Worm (Caenorhabditis elegans) whole organism, L1 larva: Measurements from ENCODE around the gene C24D10.4.
"Not testable (repeated sequence)": the region's sequence is repeated elsewhere in the genome, so short reads cannot be mapped to it uniquely, and the experiment has no call there.

Source experiments
- ceh-82 ChIP-seq, 3 experiments: fragments of 150-350 bp in 1 of 3; sonication (generic microtip) in 2 of 3; optimal IDR thresholded peaks; 2 replicates each; lab custom pipeline; 2014 to 2017; ENCODE audit warnings: missing biosample characterization in 3 of 3, missing genetic modification characterization in 3 of 3
- egl-27 ChIP-seq, 2 experiments: fragments of 150-350 bp in 1 of 2; sonication (generic microtip); optimal IDR thresholded peaks; 3 replicates each; lab custom pipeline; 2017 to 2018; ENCODE audit warnings: missing biosample characterization in 2 of 2, missing genetic modification characterization in 2 of 2, missing genetic modification reagents in 2 of 2
- hlh-17 ChIP-seq: fragments of 200-800 bp; sonication (Bioruptor generic); optimal IDR thresholded peaks from 2 replicates; lab custom pipeline; 2018; ENCODE audit warnings: missing genetic modification characterization, mild to moderate bottlenecking, missing compliant biosample characterization, moderate library complexity, borderline replicate concordance
- jun-1 ChIP-seq: fragments of 150-350 bp; optimal IDR thresholded peaks from 2 replicates; lab custom pipeline; 2014; ENCODE audit warnings: missing biosample characterization, missing genetic modification reagents, missing genetic modification characterization
- lin-14 ChIP-seq: fragments of 200-800 bp; sonication (Bioruptor generic); optimal IDR thresholded peaks from 2 replicates; lab custom pipeline; 2018; ENCODE audit warnings: mild to moderate bottlenecking, missing genetic modification characterization, moderate library complexity, missing compliant biosample characterization
- lsy-2 ChIP-seq, 2 experiments: fragments of 150-350 bp; optimal IDR thresholded peaks; 2 replicates each; lab custom pipeline; 2014; ENCODE audit warnings: missing biosample characterization in 2 of 2, missing genetic modification characterization in 2 of 2
- nhr-47 ChIP-seq: sonication (generic microtip); optimal IDR thresholded peaks from 2 replicates; lab custom pipeline; 2016; ENCODE audit warnings: mild to moderate bottlenecking, missing genetic modification characterization, moderate library complexity, missing compliant biosample characterization
- pqm-1 ChIP-seq: sonication (generic microtip); optimal IDR thresholded peaks from 3 replicates; lab custom pipeline; 2017; ENCODE audit warnings: missing biosample characterization, missing genetic modification characterization
- skn-1 ChIP-seq: fragments of 150-350 bp; optimal IDR thresholded peaks from 2 replicates; lab custom pipeline; 2014; ENCODE audit warnings: missing biosample characterization, missing genetic modification characterization
- snpc-4 ChIP-seq: fragments of 150-350 bp; optimal IDR thresholded peaks from 2 replicates; lab custom pipeline; 2014; ENCODE audit warnings: missing biosample characterization, missing genetic modification characterization
- vab-15 ChIP-seq: sonication (generic microtip); optimal IDR thresholded peaks from 2 replicates; lab custom pipeline; 2017; ENCODE audit warnings: missing genotype, mild to moderate bottlenecking, missing genetic modification characterization, missing compliant biosample characterization

ce11 chrIV:5162941-5163340, 2.6 kb downstream of the C24D10.4 start, which contains the start of the genes nspd-3 and C24D10.2:
- not testable (repeated sequence) for TF ChIP-seq hlh-17 (GFP tag; lab: Kevin White, UChicago); lin-14; skn-1 (tag; lab: Kevin White, UChicago); vab-15 (tag; lab: Kevin White, UChicago); jun-1 (tag; lab: Kevin White, UChicago); ceh-82 (tag; optimal IDR thresholded peaks at IDR 0.05; lab: Kevin White, UChicago); snpc-4 (tag; lab: Kevin White, UChicago); egl-27 (tag; optimal IDR thresholded peaks at IDR 0.05; lab: Kevin White, UChicago); pqm-1; nhr-47; lsy-2 (tag; optimal IDR thresholded peaks at IDR 0.05; lab: Kevin White, UChicago)
